Worm (Caenorhabditis elegans) whole organism, L4 larva: Measurements from ENCODE around the gene B0496.2.

Source experiments
- D1046.2 ChIP-seq: fragments of 200-800 bp; sonication (Bioruptor generic); IDR thresholded peaks from 2 replicates; pipeline ENCODE4 v1.3.6; 2022; ENCODE audit warnings: missing genetic modification characterization, missing compliant biosample characterization
- F10B5.3 ChIP-seq: sonication (generic microtip); optimal IDR thresholded peaks from 2 replicates; lab custom pipeline; 2016; ENCODE audit warnings: mild to moderate bottlenecking, missing genetic modification characterization, missing compliant biosample characterization
- F26F4.8 ChIP-seq: fragments of 200-800 bp; sonication (Bioruptor generic); conservative IDR thresholded peaks from 2 replicates; pipeline ENCODE4 v1.3.6; 2022; ENCODE audit warnings: missing genetic modification characterization, missing compliant biosample characterization
- F49E8.2 ChIP-seq: sonication (generic microtip); optimal IDR thresholded peaks from 2 replicates; lab custom pipeline; 2016; ENCODE audit warnings: missing compliant biosample characterization, mild to moderate bottlenecking, missing genetic modification characterization, borderline replicate concordance
- R02D3.7 ChIP-seq: fragments of 150-350 bp; sonication (generic microtip); optimal IDR thresholded peaks from 3 replicates; lab custom pipeline; 2014; ENCODE audit warnings: missing biosample characterization, missing genetic modification characterization
- aha-1 ChIP-seq: fragments of 150-350 bp; peaks from one replicate; lab custom pipeline; 2014; ENCODE audit warnings: missing biosample characterization, missing genetic modification characterization
- ama-1 ChIP-seq: fragments of 150-350 bp; optimal IDR thresholded peaks from 2 replicates; lab custom pipeline; 2014; ENCODE audit warnings: inconsistent platforms, mixed read lengths
- ceh-28 ChIP-seq: fragments of 150-350 bp; optimal IDR thresholded peaks from 2 replicates; lab custom pipeline; 2014; ENCODE audit warnings: missing biosample characterization, missing genetic modification reagents, missing genetic modification characterization
- ceh-82 ChIP-seq: sonication (generic microtip); optimal IDR thresholded peaks from 2 replicates; lab custom pipeline; 2017; ENCODE audit warnings: missing biosample characterization, missing genetic modification characterization
- cey-2 ChIP-seq: sonication (generic microtip); optimal IDR thresholded peaks from 3 replicates; lab custom pipeline; 2017; ENCODE audit warnings: missing genetic modification characterization, mild to moderate bottlenecking, missing compliant biosample characterization, antibody characterized with exemption, borderline replicate concordance; ENCODE audit not compliant: insufficient read depth
- daf-12 ChIP-seq: fragments of 150-350 bp; optimal IDR thresholded peaks from 2 replicates; lab custom pipeline; 2014; ENCODE audit warnings: missing biosample characterization, missing genetic modification reagents, missing genetic modification characterization
- dmd-8 ChIP-seq: fragments of 200-800 bp; sonication (Bioruptor generic); IDR thresholded peaks from 2 replicates; pipeline ENCODE4 v1.3.6; 2022; ENCODE audit warnings: missing genetic modification characterization, missing compliant biosample characterization
- duxl-1 ChIP-seq: sonication (generic microtip); optimal IDR thresholded peaks from 2 replicates; lab custom pipeline; 2016; ENCODE audit warnings: mild to moderate bottlenecking, missing genetic modification characterization, moderate library complexity, missing compliant biosample characterization; ENCODE audit not compliant: poor library complexity
- dve-1 ChIP-seq: sonication (generic microtip); optimal IDR thresholded peaks from 2 replicates; lab custom pipeline; 2017; ENCODE audit warnings: antibody characterized with exemption, mild to moderate bottlenecking, missing genetic modification characterization, missing compliant biosample characterization; ENCODE audit not compliant: insufficient read depth
- fkh-10 ChIP-seq: fragments of 150-350 bp; optimal IDR thresholded peaks from 2 replicates; lab custom pipeline; 2014; ENCODE audit warnings: missing biosample characterization, missing genetic modification reagents, missing genetic modification characterization
- fos-1 ChIP-seq: fragments of 150-350 bp; optimal IDR thresholded peaks from 2 replicates; lab custom pipeline; 2014; ENCODE audit warnings: missing biosample characterization, missing genetic modification characterization
- hlh-30 ChIP-seq: sonication (generic microtip); optimal IDR thresholded peaks from 2 replicates; lab custom pipeline; 2017; ENCODE audit warnings: antibody characterized with exemption, mild to moderate bottlenecking, missing genetic modification characterization, missing compliant biosample characterization; ENCODE audit not compliant: insufficient read depth
- hmg-1.1 ChIP-seq: fragments of 200-800 bp; sonication (Bioruptor generic); IDR thresholded peaks from 2 replicates; pipeline ENCODE4 v1.3.6; 2022; ENCODE audit warnings: missing genetic modification reagents, missing genetic modification characterization, missing compliant biosample characterization
- lim-7 ChIP-seq: fragments of 200-800 bp; sonication (Bioruptor generic); IDR thresholded peaks from 2 replicates; pipeline ENCODE4 v1.3.6; 2022; ENCODE audit warnings: missing genetic modification characterization, missing compliant biosample characterization
- lin-39 ChIP-seq: fragments of 150-350 bp; optimal IDR thresholded peaks from 2 replicates; lab custom pipeline; 2014; ENCODE audit warnings: missing biosample characterization, missing genetic modification reagents, missing genetic modification characterization
- mdt-29 ChIP-seq: fragments of 200-800 bp; sonication (Bioruptor generic); IDR thresholded peaks from 2 replicates; pipeline ENCODE4 v1.3.6; 2022; ENCODE audit warnings: missing genetic modification reagents, missing genetic modification characterization, missing compliant biosample characterization
- mep-1 ChIP-seq: fragments of 150-350 bp; sonication (generic microtip); optimal IDR thresholded peaks from 3 replicates; lab custom pipeline; 2014; ENCODE audit warnings: missing biosample characterization, missing genetic modification characterization
- nhr-10 ChIP-seq: fragments of 150-350 bp; optimal IDR thresholded peaks from 2 replicates; lab custom pipeline; 2014; ENCODE audit warnings: missing biosample characterization, missing genetic modification characterization
- nhr-111 ChIP-seq: fragments of 200-800 bp; sonication (Bioruptor generic); optimal IDR thresholded peaks from 2 replicates; lab custom pipeline; 2018; ENCODE audit warnings: mild to moderate bottlenecking, missing genetic modification characterization, missing compliant biosample characterization
- nhr-237 ChIP-seq: sonication (generic microtip); optimal IDR thresholded peaks from 2 replicates; lab custom pipeline; 2017; ENCODE audit warnings: missing biosample characterization, missing genetic modification characterization
- nhr-48 ChIP-seq: sonication (generic microtip); optimal IDR thresholded peaks from 2 replicates; lab custom pipeline; 2016; ENCODE audit warnings: mild to moderate bottlenecking, missing genetic modification characterization, missing compliant biosample characterization
- pqm-1 ChIP-seq: sonication (generic microtip); optimal IDR thresholded peaks from 2 replicates; lab custom pipeline; 2017; ENCODE audit warnings: missing biosample characterization, missing genetic modification characterization
- saeg-2 ChIP-seq: fragments of 200-800 bp; sonication (Bioruptor generic); IDR thresholded peaks from 2 replicates; pipeline ENCODE4 v1.3.6; 2022; ENCODE audit warnings: missing genetic modification reagents, missing genetic modification characterization, missing compliant biosample characterization
- spr-3 ChIP-seq: fragments of 200-800 bp; sonication (Bioruptor generic); optimal IDR thresholded peaks from 2 replicates; lab custom pipeline; 2018; ENCODE audit warnings: mild to moderate bottlenecking, missing genetic modification characterization, missing compliant biosample characterization
- tra-1 ChIP-seq: fragments of 200-800 bp; sonication (Bioruptor generic); IDR thresholded peaks from 2 replicates; pipeline ENCODE4 v1.3.6; 2022; ENCODE audit warnings: missing genetic modification reagents, missing genetic modification characterization, missing compliant biosample characterization
- unc-62 ChIP-seq, 3 experiments: fragments of 150-350 bp in 1 of 3; sonication (generic microtip); optimal IDR thresholded peaks in 2 of 3; peaks in 1 of 3; 1 replicate in 1 of 3; 2 replicates in 2 of 3; lab custom pipeline; 2014 to 2017; ENCODE audit warnings: missing biosample characterization in 3 of 3, missing genetic modification characterization in 3 of 3, missing genetic modification reagents in 3 of 3, missing genotype in 1 of 3
- vab-7 ChIP-seq: fragments of 200-800 bp; sonication (Bioruptor generic); IDR thresholded peaks from 2 replicates; pipeline ENCODE4 v1.3.6; 2022; ENCODE audit warnings: missing genetic modification reagents, missing genetic modification characterization, missing compliant biosample characterization
- zfp-2 ChIP-seq: sonication (generic microtip); optimal IDR thresholded peaks from 2 replicates; lab custom pipeline; 2016; ENCODE audit warnings: mild to moderate bottlenecking, missing genetic modification characterization, missing compliant biosample characterization
- zip-11 ChIP-seq: fragments of 200-800 bp; sonication (Bioruptor generic); IDR thresholded peaks from 2 replicates; pipeline ENCODE4 v1.3.6; 2022; ENCODE audit warnings: missing genetic modification characterization, missing compliant biosample characterization

Gene B0496.2

DNA sequence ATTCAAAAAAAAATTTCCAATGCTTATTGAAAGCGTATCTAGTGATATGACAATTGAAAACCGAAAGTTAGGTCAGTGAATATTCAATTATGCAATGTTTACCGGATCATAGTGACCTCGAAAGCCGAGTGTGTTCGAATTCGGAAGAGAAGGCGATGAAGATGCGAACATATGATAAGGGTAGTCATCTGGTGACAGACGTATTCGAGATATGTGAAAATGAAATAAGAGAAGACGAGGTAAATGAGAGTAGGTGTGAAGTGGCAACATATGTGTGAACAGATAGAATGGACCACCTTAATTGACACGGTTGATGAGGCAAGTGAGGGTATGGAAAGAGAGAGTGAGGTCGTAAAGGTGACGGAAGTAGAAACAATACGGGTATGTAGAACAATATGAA lies 7.2 kb downstream of the B0496.2 start:
- TF ChIP-seq unc-62 (GFP tag; optimal IDR thresholded peaks at IDR 0.05 in 1 of 2; lab: Kevin White, UChicago) (peak in 1 of 2 experiments; percentile 92), unc-62 (tag; optimal IDR thresholded peaks at IDR 0.05; lab: Kevin White, UChicago) (no peak), fos-1 (no peak)
- TF ChIP-seq, all 104 proteins: peak for 1

DNA sequence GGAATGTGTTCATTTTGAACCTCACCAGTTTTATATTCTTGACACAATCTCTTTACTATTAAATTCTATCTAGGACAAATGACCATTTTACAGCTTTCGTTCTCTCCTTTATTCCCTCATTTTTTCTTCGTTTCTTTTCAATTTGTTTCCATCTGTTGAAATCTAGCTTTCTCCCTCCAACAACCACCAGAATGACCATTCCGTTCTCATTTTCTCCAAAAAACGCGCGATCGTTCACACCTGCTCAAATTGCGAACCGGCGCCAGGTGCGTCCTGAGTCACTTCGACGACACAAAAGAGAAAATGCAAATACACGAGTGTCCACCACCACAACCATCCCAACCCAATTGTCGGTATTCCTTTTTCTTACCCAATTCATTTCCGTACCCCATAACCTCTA lies 8.6 kb downstream of the B0496.2 start, which contains the start of gene F13B6.1:
TSS of gene F13B6.1 (plus strand) at position 301 of the 400 bp plus-strand sequence.
- TF ChIP-seq F49E8.2 (tag; lab: Kevin White, UChicago) = no peak
- TF ChIP-seq daf-12 (tag; lab: Kevin White, UChicago) = no peak
- TF ChIP-seq spr-3 (GFP tag; lab: Kevin White, UChicago) = no peak
- no peak for TF ChIP-seq saeg-2 (GFP tag; lab: Robert Waterston, UW)
- TF ChIP-seq vab-7 = no peak
- TF ChIP-seq, all 104 proteins: peak for 0

DNA sequence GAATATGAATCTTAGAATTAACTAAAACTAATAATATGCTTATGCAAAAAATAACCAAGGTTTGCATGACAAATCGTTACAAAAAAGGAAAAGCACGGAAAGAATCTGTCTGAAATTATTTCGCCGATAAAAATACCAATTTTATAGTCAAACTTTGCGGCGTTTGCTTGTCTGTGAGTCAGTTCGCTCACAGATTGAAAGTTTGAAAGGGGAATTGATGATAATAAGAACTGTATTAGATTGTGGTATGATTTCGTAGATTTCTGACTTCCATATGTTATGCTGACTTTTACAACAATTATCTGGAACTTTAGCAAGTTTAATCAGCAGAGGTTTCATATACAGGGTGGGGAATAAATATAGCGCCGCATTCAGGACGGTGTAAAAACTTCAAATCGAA lies 12.6 kb downstream of the B0496.2 start, which contains the start of gene F13B6.2:
TSS of gene F13B6.2 (minus strand) at position 101 of the 400 bp plus-strand sequence.
- TF ChIP-seq mdt-29 (GFP tag; lab: Robert Waterston, UW) = no peak
- no peak for TF ChIP-seq lim-7
- TF ChIP-seq fkh-10 (GFP tag; lab: Kevin White, UChicago) = no peak
- TF ChIP-seq hlh-30 (tag; lab: Kevin White, UChicago) = no peak
- TF ChIP-seq lin-39 (tag; lab: Kevin White, UChicago) = no peak
- TF ChIP-seq zip-11 (GFP tag; lab: Robert Waterston, UW) = no peak
- TF ChIP-seq nhr-48 (tag; lab: Kevin White, UChicago) = no peak
- TF ChIP-seq hmg-1.1 (GFP tag; lab: Robert Waterston, UW) = no peak
- no peak for TF ChIP-seq dve-1 (tag; lab: Kevin White, UChicago)
- no peak for TF ChIP-seq ceh-82
- no peak for TF ChIP-seq F26F4.8 (GFP tag; lab: Robert Waterston, UW)
- no peak for TF ChIP-seq nhr-10 (tag; lab: Kevin White, UChicago)
- TF ChIP-seq duxl-1 = no peak

DNA sequence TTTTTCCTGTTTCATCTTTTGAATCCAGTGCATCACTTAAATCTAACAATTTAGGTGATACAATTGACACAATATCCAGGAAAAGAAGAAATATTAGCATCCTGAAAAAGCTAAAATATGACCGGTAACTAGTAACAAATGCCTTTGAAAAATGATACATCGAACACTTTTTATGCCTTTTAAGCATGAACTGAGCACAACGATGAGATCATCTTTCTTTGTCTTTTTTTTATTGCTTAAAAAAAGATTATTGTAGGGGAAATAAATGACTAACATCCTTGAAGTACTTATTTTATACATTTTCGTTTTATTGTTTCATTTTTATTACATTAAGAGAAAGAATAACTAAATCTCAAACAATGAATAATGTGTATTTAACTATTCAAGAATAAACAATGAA lies 18.2 kb downstream of the B0496.2 start, which contains the start of gene F13B6.3:
TSS of gene F13B6.3 (minus strand) at position 101 of the 400 bp plus-strand sequence.
- TF ChIP-seq R02D3.7 (no peak), fkh-10 (GFP tag; lab: Kevin White, UChicago) (no peak), aha-1 (tag; lab: Kevin White, UChicago) (no peak), nhr-111 (GFP tag; lab: Kevin White, UChicago) (no peak), nhr-237 (tag; lab: Kevin White, UChicago) (no peak), mep-1 (tag; lab: Kevin White, UChicago) (no peak), ceh-28 (no peak), D1046.2 (GFP tag; lab: Robert Waterston, UW) (no peak), F10B5.3 (tag; lab: Kevin White, UChicago) (no peak), dmd-8 (GFP tag; lab: Robert Waterston, UW) (no peak), hmg-1.1 (GFP tag; lab: Robert Waterston, UW) (no peak), cey-2 (tag; lab: Kevin White, UChicago) (no peak), ama-1 (lab: Kevin White, UChicago) (no peak), zfp-2 (tag; lab: Kevin White, UChicago) (no peak)

DNA sequence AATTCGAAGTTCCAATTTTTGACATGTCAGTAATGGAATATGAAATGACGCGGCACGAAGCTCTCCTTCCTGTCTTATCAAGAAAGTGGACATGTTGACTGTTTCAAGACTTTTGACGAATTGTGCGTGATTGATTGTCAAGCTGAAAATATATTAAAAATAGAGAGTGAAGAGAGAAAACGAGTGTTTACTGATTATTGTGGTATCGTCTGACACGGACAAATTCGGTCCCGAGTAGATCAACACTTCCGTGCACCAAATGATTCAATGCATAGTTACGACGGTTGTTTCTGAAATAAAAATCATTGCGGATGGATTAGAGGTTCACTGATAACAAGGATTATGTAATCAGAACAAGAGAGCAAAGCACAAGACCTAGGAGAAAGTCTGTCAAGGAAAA lies 19.5 kb downstream of the B0496.2 start:
- TF ChIP-seq nhr-48 (tag; lab: Kevin White, UChicago) (no peak), pqm-1 (tag; lab: Kevin White, UChicago) (peak; percentile 48), tra-1 (0 out of 2 replicates have a peak, but pooled peaks have one; percentile 15)
- TF ChIP-seq, all 104 proteins: peak for 2
